Fruit fly (Drosophila melanogaster): ENCODE measurements around the gene na.

DNA sequence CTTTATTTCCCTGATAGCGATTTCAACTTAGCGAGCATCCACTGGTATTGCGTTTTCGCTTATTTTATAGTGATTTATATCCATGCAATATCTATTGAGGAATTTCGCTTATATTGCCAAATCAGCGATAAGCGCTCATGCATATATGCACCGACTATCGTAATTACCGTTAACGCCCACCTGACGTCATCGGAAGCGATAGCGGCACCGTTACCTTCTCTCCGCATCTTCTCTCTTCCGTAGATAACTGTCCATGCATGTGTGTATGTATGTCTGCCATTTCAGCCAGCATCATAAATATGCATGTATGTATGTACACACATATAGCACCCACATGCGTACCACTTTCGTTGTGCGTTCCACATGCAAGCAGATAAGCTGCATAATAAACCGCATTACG is 45.0 kb upstream of the na start:
- TF ChIP-seq CG17806 (tag; optimal IDR thresholded peaks at IDR 0.05) (no peak), Pif1B (GFP tag; optimal IDR thresholded peaks at IDR 0.05) (no peak), EcR (GFP tag; optimal IDR thresholded peaks at IDR 0.05) (no peak), CG12605 (GFP tag; IDR thresholded peaks at IDR 0.05) (no peak), CG13204 (GFP tag; optimal IDR thresholded peaks at IDR 0.05) (peak; percentile 7)

Measured in whole organism, pupa.